Worm (Caenorhabditis elegans): ENCODE measurements around the gene M03F8.1.

DNA sequence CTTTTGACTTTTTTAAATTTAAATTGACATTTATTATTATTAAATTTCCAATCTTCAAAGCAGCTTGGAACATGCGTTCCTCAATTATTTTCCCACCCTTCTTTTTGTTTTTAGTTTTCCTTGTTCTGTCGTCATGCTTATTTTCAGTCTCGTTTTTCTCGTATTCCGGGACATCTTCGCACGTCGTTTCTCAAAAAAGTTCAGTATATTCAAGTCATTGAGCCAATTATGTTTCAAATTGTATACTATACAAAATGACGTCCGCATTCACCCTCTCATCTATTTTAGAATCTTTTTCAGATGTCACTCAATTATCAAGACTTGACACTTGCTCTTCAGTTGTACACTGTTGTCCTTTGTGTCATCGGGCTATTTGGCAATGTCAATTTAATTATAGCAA lies 23.9 kb upstream of the M03F8.1 start, which contains the start of gene srsx-17:
- TF ChIP-seq jun-1 (tag; optimal IDR thresholded peaks at IDR 0.05) (no peak), unc-39 (tag; optimal IDR thresholded peaks at IDR 0.05) (no peak), nhr-76 (tag; optimal IDR thresholded peaks at IDR 0.05) (no peak), ZK337.2 (GFP tag; IDR thresholded peaks at IDR 0.05) (no peak), egl-27 (tag; optimal IDR thresholded peaks at IDR 0.05) (no peak), daf-8 (GFP tag; IDR thresholded peaks at IDR 0.05) (no peak), pqm-1 (tag; optimal IDR thresholded peaks at IDR 0.05) (no peak)
